Worm (Caenorhabditis elegans) whole organism, mixed stage, embryonic: ENCODE measurements around the gene W01C8.1.

ENCODE experiments used
- blmp-1 ChIP-seq: fragments of 150-350 bp; optimal IDR thresholded peaks from 2 replicates; lab custom pipeline; 2014; ENCODE audit warnings: missing biosample characterization, missing genetic modification characterization
- ces-1 ChIP-seq: fragments of 150-350 bp; optimal IDR thresholded peaks from 2 replicates; lab custom pipeline; 2014; ENCODE audit warnings: missing biosample characterization, missing genetic modification reagents, missing genetic modification characterization
- elt-1 ChIP-seq: sonication (generic microtip); optimal IDR thresholded peaks from 2 replicates; lab custom pipeline; 2017; ENCODE audit warnings: missing genetic modification characterization, mild to moderate bottlenecking, missing compliant biosample characterization, antibody characterized with exemption, moderate library complexity, borderline replicate concordance; ENCODE audit not compliant: insufficient read depth
- mab-5 ChIP-seq: fragments of 150-350 bp; optimal IDR thresholded peaks from 2 replicates; lab custom pipeline; 2014; ENCODE audit warnings: missing biosample characterization, missing genetic modification characterization
- nhr-237 ChIP-seq: fragments of 150-350 bp; optimal IDR thresholded peaks from 2 replicates; lab custom pipeline; 2014; ENCODE audit warnings: missing biosample characterization, missing genetic modification characterization
- nhr-28 ChIP-seq: fragments of 150-350 bp; optimal IDR thresholded peaks from 2 replicates; lab custom pipeline; 2014; ENCODE audit warnings: missing biosample characterization, missing genetic modification characterization
- nhr-76 ChIP-seq: sonication (generic microtip); optimal IDR thresholded peaks from 2 replicates; lab custom pipeline; 2017; ENCODE audit warnings: missing biosample characterization, missing genetic modification characterization
- pha-4 ChIP-seq: fragments of 150-350 bp; optimal IDR thresholded peaks from 2 replicates; lab custom pipeline; 2018; ENCODE audit warnings: missing biosample characterization, missing genetic modification reagents, missing genetic modification characterization
- snpc-4 ChIP-seq: fragments of 150-350 bp; optimal IDR thresholded peaks from 2 replicates; lab custom pipeline; 2014; ENCODE audit warnings: missing biosample characterization, missing genetic modification characterization
- unc-39 ChIP-seq: fragments of 150-350 bp; optimal IDR thresholded peaks from 2 replicates; lab custom pipeline; 2014; ENCODE audit warnings: missing biosample characterization, missing genetic modification characterization
- unc-62 ChIP-seq: fragments of 150-350 bp; optimal IDR thresholded peaks from 2 replicates; lab custom pipeline; 2014; ENCODE audit warnings: missing biosample characterization, missing genetic modification reagents, missing genetic modification characterization

- no peak for TF ChIP-seq ces-1
- TF ChIP-seq pha-4: no peak
- no peak for TF ChIP-seq nhr-28 (tag; lab: Kevin White, UChicago)
- no peak for TF ChIP-seq blmp-1 (tag; lab: Kevin White, UChicago)
- TF ChIP-seq unc-39 (tag; lab: Kevin White, UChicago): no peak
- TF ChIP-seq mab-5 (tag; lab: Kevin White, UChicago): no peak
- no peak for TF ChIP-seq nhr-76 (tag; lab: Kevin White, UChicago)
- no peak for TF ChIP-seq unc-62 (GFP tag; lab: Kevin White, UChicago)
- TF ChIP-seq snpc-4: no peak
- no peak for TF ChIP-seq nhr-237
- no peak for TF ChIP-seq elt-1 (tag; lab: Kevin White, UChicago)
Measured at ce11 chrX:5695416-5695815, 3.2 kb downstream of the W01C8.1 start.
